Worm (Caenorhabditis elegans) whole organism, L3 larva: Measurements from ENCODE around the gene K09E4.1.

Experiments
- ama-1 ChIP-seq: fragments of 150-350 bp; optimal IDR thresholded peaks from 2 replicates; lab custom pipeline; 2018
- ceh-16 ChIP-seq: sonication (generic microtip); optimal IDR thresholded peaks from 2 replicates; lab custom pipeline; 2017; ENCODE audit warnings: missing biosample characterization, missing genetic modification characterization
- egl-5 ChIP-seq: fragments of 150-350 bp; optimal IDR thresholded peaks from 2 replicates; lab custom pipeline; 2017; ENCODE audit warnings: missing biosample characterization, missing genetic modification reagents, missing genetic modification characterization, inconsistent platforms
- eor-1 ChIP-seq, 2 experiments: fragments of 150-350 bp; optimal IDR thresholded peaks; 2 replicates each; lab custom pipeline; 2014 to 2018; ENCODE audit warnings: missing biosample characterization in 2 of 2, missing genetic modification characterization in 2 of 2
- pha-4 ChIP-seq: fragments of 150-350 bp; optimal IDR thresholded peaks from 2 replicates; lab custom pipeline; 2014; ENCODE audit warnings: missing biosample characterization, missing genetic modification reagents, missing genetic modification characterization
- pqm-1 ChIP-seq: fragments of 150-350 bp; optimal IDR thresholded peaks from 2 replicates; lab custom pipeline; 2017; ENCODE audit warnings: missing biosample characterization, missing genetic modification characterization, inconsistent platforms
- snpc-4 ChIP-seq: fragments of 150-350 bp; optimal IDR thresholded peaks from 2 replicates; lab custom pipeline; 2014; ENCODE audit warnings: missing biosample characterization, missing genetic modification characterization
- ztf-11 ChIP-seq: fragments of 150-350 bp; optimal IDR thresholded peaks from 2 replicates; lab custom pipeline; 2014; ENCODE audit warnings: missing biosample characterization, missing genetic modification characterization

DNA sequence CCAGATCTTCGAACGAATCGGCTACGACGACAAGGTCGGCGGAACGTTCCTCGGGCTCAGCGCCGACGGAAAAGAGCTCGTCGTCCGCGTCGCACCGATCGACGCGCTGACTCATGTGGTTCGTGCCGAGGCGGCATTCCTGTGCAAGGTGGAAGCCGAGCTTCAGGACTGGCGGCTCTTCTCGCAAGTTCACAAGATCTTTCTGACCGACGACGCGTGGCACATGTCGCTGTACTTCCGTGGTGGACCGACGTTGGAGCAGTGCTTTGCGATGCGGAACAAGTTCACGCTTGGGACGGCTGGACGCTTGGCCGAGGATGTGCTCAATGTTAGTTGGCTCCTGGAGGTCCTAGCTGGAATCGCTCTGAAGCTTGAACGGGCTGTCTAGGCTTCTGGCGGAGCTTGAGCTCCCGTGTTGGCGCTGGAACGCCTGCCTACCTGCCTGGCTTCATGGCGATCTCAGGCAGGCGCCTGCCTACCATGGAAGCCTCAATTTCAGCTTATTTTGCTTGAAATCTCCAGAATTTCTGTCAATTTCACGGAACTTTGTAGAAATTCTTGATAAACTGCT lies 1.3 kb downstream of the K09E4.1 start:
- no peak for TF ChIP-seq snpc-4 (tag; lab: Kevin White, UChicago)
- no peak for TF ChIP-seq ama-1 (lab: Kevin White, UChicago)
- no peak for TF ChIP-seq eor-1 (tag; optimal IDR thresholded peaks at IDR 0.05; lab: Kevin White, UChicago)
- TF ChIP-seq pqm-1 (tag; lab: Kevin White, UChicago): no peak
- TF ChIP-seq egl-5 (tag; lab: Kevin White, UChicago): no peak
- TF ChIP-seq pha-4: no peak
- TF ChIP-seq ztf-11 (tag; lab: Kevin White, UChicago): no peak
- no peak for TF ChIP-seq ceh-16
